Fruit fly (Drosophila melanogaster) whole organism, larva: ENCODE measurements around the gene Gem2.

Experiments
- noc ChIP-seq: fragments of 200-800 bp; sonication (Bioruptor generic); optimal IDR thresholded peaks from 3 replicates; lab custom pipeline; 2019; ENCODE audit warnings: missing biosample characterization, mild to moderate bottlenecking, missing genetic modification characterization, moderate library complexity

Gene Gem2

dm6 chr3L:19100188-19100587 is at the start of gene Gem2:
Gene Gem2, minus strand, starts transcription at chr3L:19100363.
- no peak for TF ChIP-seq noc

DNA sequence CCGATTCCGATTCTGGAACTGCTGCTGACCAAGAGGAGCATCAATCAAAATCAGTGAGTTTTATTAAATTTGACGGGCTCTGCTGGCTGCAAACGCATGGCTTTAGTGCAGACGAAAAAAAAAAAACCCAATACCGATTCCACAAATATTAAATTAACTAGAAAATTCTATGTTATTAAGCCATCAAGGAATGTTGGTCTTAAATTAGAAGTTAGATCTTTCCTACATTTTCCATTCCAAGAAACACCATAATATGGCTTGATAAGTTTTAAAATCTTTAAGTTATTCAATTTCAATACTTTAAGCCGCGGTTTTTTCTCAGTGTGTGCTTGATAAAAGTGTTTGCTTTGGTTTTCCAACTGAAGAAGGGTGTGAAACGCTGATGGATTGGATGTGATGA is 47.0 kb upstream of the Gem2 start:
- TF ChIP-seq noc: no peak

DNA sequence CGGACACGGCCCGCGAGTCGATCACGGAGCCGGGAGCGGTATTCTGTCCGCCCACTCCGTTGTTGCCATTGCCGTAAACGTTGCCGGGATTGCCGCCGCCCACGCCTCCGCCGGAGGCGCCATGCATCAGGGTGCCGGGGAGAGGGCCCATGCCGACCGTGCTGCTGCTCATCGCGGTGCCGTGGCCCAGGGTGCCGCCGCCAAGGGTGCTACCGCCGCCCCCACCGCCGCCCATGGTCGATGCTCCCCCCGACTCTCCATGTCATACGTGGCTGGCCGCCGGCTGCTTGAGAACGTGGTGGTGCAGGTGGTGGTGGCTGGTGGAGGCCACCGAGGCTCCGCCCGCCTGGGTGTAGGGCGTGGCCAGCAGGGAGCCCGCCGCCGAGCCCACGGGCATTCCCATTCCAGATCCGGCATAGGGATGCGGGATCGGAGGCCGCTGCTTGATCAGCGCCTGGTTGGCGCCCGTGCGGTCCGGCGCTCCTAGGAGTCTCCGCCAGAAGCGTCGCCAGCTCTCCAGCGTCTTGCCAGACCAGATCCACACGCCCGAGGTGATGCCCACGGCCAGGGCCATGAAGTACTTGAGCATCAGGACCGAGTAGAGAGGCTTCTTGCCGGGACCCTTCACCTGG is 43.9 kb upstream of the Gem2 start:
- TF ChIP-seq noc: no peak

DNA sequence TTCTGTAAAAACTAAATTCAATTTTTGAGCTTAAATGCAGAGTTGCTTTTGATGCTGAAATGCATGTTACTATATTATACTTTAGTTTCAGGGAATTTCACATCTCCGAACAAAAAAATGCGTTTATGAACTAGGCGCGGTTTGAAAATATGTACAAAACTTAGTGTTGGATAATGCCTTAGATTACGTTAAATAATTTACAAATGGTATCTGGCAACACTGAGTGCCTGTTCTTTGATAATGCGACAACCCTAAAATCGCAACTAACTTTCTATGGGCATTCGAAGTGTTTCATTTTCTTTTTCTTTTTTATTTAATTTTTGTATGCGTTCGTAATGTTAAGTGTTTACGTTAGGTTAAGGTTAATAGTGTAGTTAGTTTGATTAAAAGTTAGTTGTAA is 42.4 kb upstream of the Gem2 start:
- no peak for TF ChIP-seq noc

dm6 chr3L:19140084-19141011 is 40.2 kb upstream of the Gem2 start:
- no peak for TF ChIP-seq noc

DNA sequence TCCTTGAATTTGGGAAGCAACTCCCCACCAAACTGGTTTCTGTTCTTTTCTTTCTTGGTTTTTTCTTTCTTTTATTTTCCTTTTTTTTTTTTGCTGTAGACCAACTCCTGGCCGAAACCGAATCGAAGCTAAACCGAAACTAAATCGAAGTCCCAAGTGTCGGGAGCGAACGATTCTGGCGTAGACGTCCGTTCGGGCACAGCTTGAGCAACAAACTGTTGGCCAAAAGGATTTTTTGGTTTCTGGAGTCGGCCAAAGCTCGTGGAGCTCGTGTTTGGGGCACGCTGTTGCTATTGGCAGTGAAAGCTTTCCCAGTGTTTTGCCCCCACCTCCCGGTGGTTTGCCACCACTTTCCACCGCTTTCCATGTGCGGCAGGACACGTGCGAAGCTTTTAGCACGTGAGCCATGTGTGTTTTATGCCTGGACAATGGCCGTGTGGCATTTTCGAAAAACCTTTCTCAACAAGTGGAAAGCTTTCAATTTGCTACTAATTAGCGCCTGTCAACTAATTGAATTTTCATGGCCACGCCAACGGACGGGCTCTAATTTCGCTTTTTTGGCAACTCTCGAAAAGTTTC is 38.9 kb upstream of the Gem2 start, which contains the start of gene CG14082:
TSS of gene CG14082 (minus strand) at position 51 of the 579 bp plus-strand sequence.
- TF ChIP-seq noc: no peak

DNA sequence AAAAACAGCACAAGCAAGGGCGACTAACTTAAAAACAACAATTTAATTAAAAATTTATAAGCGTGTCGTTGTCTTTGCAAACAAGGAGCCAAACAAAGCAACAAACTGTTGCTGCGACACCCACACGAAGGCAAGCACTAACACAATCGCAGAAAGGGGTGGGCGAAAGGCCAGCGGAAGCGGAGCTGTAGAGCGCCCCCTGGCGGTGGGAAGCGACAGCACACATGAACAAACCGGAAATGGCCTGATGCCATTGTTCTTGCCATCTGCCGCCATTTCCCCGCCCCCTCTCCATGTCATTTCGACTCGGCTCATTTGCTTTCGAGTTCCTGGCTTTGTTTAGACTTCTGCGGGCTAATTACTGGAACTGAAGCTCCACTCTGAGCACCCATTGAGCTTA is 32.4 kb upstream of the Gem2 start:
- TF ChIP-seq noc: no peak

- TF ChIP-seq noc: no peak
Observed at dm6 chr3L:19129565-19129964, 29.4 kb upstream of the Gem2 start, which contains the start of gene Spn75F. Gene Spn75F, minus strand, starts transcription at chr3L:19129665.

dm6 chr3L:19097665-19098082 is 2.5 kb downstream of the Gem2 start, which contains the start of the genes Naxd and CG14079:
Gene Naxd, minus strand, starts transcription at chr3L:19097709.
Gene CG14079, plus strand, starts transcription at chr3L:19097999.
- no peak for TF ChIP-seq noc

DNA sequence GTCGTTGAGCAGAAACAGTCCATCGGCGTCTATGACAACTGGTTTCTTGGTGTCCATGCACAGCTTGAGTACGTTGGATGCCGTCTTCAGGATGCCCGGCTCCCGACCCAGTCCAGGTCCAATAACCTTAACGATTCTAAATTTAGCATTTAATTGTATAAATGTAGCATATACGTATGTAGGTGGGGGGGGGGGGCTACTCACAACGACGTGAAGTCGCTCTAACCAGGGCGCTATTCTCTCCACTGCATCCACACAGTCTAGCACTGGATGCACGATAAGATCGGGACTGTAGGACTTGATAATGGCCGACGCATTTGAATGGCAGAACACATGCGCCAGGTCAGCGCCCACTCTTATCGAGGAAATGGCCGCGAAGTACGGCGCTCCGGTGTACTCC is 3.1 kb downstream of the Gem2 start:
- no peak for TF ChIP-seq noc

DNA sequence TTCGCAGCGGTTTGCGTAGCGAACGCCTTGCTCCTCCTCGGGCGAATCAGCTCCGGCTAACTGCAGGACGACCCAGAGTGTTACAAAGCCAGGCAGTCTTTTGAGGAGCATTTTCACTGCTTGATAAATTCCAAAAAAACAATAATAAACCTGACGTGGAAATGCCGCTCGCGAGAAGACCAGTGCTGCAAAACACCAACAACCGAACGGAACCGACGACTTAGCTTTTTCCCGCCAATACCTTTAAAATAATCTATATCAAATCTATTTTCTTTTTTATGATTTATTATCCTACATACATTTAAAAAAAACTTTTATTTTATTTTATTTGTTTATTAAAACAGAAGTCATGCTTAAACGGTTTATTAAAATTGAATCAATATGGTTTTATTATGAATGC is 4.1 kb downstream of the Gem2 start, which contains the start of gene CNPYb:
TSS of gene CNPYb (minus strand) at position 186 of the 400 bp plus-strand sequence.
- TF ChIP-seq noc: no peak

DNA sequence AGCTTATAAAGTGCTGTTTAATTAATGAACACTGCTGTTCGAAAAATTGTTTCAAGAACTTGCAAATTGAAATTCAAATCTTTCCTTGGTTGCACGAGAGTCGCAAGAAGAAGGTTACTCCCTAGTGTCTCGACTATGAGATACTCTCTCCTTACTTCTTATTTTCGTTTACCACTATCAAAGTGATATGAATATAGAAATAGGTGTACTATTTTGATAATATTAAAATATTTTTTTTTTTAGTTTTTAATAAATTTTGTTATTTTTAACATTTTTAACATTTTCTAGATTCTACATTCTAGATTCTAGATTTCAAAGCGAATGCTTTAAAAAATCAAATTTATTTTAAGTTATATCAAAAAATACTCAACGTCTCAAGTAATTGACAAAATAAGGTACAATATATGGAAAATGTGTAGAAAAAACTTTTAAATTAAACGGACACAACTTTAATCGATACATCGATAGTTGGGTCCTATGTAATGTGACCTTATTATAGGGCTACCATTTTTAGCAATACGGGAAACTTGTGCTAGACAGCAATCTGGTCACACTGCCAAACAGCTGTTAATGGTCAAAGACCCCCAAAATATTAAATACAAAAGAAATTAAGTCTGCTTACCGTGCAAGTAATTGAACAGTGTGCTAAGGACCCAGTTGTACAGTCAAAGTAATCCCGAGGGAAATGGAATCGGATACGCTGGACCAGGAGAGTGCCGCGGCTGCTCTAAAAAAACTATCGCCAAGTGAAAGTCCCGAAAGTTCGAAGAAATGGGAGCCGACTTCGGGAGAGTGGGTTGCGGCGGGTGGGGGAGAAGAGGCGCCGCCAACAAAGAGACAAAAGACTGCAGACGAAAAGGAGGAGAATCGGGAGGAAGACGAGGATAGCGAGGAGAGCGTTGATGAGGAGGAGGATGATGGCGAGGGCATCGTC is 7.8 kb downstream of the Gem2 start, which contains the start of gene MESR6:
TSS of gene MESR6 (plus strand) at position 546 of the 934 bp plus-strand sequence.
- TF ChIP-seq noc: no peak

DNA sequence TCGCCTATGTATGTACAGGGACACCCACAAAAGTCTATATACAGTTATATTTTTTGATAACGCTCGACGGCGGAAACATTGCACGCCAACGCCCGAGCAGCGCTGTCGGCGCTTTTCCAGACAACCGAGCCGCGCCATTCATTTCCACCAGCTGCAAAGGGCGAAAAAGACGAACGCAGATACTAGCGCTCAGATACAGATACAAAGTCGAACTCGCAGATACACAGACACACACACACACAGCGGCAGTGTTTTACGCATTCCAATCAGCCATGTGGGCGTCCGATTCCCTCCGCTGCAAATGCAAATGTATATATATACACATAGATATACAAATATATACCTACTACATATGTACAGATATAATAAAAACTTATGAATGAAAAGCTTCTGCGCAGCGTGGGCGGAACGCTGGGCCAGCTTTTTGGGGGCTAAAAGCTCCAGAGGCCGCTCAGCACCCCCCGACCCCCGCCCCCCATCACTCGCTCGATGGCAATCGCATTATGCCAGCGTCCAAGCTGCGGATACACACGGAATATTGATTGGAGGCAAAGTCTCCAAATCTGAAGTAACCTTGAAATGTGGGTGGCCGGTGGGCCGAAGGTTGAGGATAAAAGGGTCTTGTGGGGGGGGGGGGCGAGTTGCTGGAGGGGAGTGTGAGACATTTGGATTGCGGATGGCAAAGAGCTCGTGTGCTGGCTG is 8.6 kb downstream of the Gem2 start:
- TF ChIP-seq noc: no peak

DNA sequence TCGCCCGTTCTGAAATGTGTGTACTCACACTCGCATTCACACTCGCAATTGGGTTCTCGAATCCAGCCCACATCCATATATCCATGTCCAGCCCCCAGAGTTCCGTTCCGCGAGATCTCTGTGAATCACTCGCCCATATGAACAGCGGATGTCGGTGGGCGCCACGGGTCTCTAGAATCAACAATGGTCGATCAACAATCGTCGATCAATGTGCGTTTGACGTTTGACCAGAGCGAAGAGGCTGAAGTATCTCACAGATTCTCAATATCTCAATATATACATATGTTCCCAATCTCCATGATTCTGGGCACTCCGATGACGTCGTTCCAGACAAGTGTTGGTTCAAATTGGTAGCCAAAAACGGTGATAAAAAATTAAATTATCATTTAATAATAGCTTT is 11.0 kb downstream of the Gem2 start:
- no peak for TF ChIP-seq noc
